Worm (Caenorhabditis elegans) whole organism, early embryonic: ENCODE measurements around the gene R08A2.2.

Experiments
- B0310.2 ChIP-seq: sonication (generic microtip); optimal IDR thresholded peaks from 2 replicates; lab custom pipeline; 2016; ENCODE audit warnings: mild to moderate bottlenecking, missing genetic modification characterization, missing compliant biosample characterization
- F13C5.2 ChIP-seq: sonication (generic microtip); optimal IDR thresholded peaks from 2 replicates; lab custom pipeline; 2017; ENCODE audit warnings: mild to moderate bottlenecking, missing genetic modification characterization, inconsistent platforms, missing compliant biosample characterization
- aly-1 ChIP-seq: sonication (generic microtip); optimal IDR thresholded peaks from 2 replicates; lab custom pipeline; 2016; ENCODE audit warnings: missing genetic modification characterization, missing compliant biosample characterization
- ama-1 ChIP-seq: fragments of 150-350 bp; optimal IDR thresholded peaks from 2 replicates; lab custom pipeline; 2014
- ceh-13 ChIP-seq: fragments of 200-800 bp; sonication (Bioruptor generic); optimal IDR thresholded peaks from 2 replicates; lab custom pipeline; 2018; ENCODE audit warnings: mild to moderate bottlenecking, missing genetic modification characterization, missing compliant biosample characterization
- ceh-36 ChIP-seq: sonication (generic microtip); optimal IDR thresholded peaks from 2 replicates; lab custom pipeline; 2016; ENCODE audit warnings: missing genetic modification characterization, inconsistent platforms, missing compliant biosample characterization
- ets-7 ChIP-seq: sonication (generic microtip); optimal IDR thresholded peaks from 2 replicates; lab custom pipeline; 2016; ENCODE audit warnings: missing genotype, missing genetic modification characterization, missing compliant biosample characterization
- flt-1 ChIP-seq: fragments of 200-800 bp; sonication (Bioruptor generic); IDR thresholded peaks from 2 replicates; pipeline ENCODE4 v1.3.6; 2022; ENCODE audit warnings: missing genetic modification characterization, missing compliant biosample characterization
- hmbx-1 ChIP-seq: sonication (generic microtip); optimal IDR thresholded peaks from 2 replicates; lab custom pipeline; 2016; ENCODE audit warnings: mild to moderate bottlenecking, missing genetic modification characterization, missing compliant biosample characterization
- hmg-4 ChIP-seq: fragments of 200-800 bp; sonication (Bioruptor generic); optimal IDR thresholded peaks from 2 replicates; lab custom pipeline; 2018; ENCODE audit warnings: mild to moderate bottlenecking, missing genetic modification characterization, missing compliant biosample characterization
- hnd-1 ChIP-seq: sonication (generic microtip); optimal IDR thresholded peaks from 2 replicates; lab custom pipeline; 2016; ENCODE audit warnings: missing genetic modification characterization, missing compliant biosample characterization
- pes-1 ChIP-seq: fragments of 200-800 bp; sonication (Bioruptor generic); IDR thresholded peaks from 2 replicates; pipeline ENCODE4 v1.3.6; 2022; ENCODE audit warnings: missing genetic modification reagents, missing genetic modification characterization, missing compliant biosample characterization
- scrt-1 ChIP-seq: fragments of 200-800 bp; sonication (Bioruptor generic); IDR thresholded peaks from 2 replicates; pipeline ENCODE4 v1.3.6; 2022; ENCODE audit warnings: missing genetic modification characterization, missing compliant biosample characterization
- sea-1 ChIP-seq: fragments of 200-800 bp; sonication (Bioruptor generic); conservative IDR thresholded peaks from 2 replicates; pipeline ENCODE4 v1.3.6; 2022; ENCODE audit warnings: missing genetic modification characterization, missing compliant biosample characterization
- tbx-11 ChIP-seq: fragments of 200-800 bp; sonication (Bioruptor generic); IDR thresholded peaks from 2 replicates; pipeline ENCODE4 v1.3.6; 2022; ENCODE audit warnings: missing genetic modification characterization, missing compliant biosample characterization
- tbx-37 ChIP-seq: fragments of 200-800 bp; sonication (Bioruptor generic); conservative IDR thresholded peaks from 2 replicates; pipeline ENCODE4 v1.3.6; 2022; ENCODE audit warnings: missing genetic modification reagents, missing genetic modification characterization, missing compliant biosample characterization
- tra-4 ChIP-seq: sonication (generic microtip); optimal IDR thresholded peaks from 2 replicates; lab custom pipeline; 2017; ENCODE audit warnings: missing genetic modification characterization, missing compliant biosample characterization

R08A2.2 gene

ce11 chrV:14680014-14680413 is 35.5 kb downstream of the R08A2.2 start, which contains the start of gene C47E8.3:
TSS of gene C47E8.3 (plus strand) at chrV:14680314.
- no peak for TF ChIP-seq tra-4
- no peak for TF ChIP-seq tbx-11
- TF ChIP-seq B0310.2 (tag; lab: Kevin White, UChicago) = no peak
- TF ChIP-seq F13C5.2 (tag; lab: Kevin White, UChicago) = no peak
- no peak for TF ChIP-seq aly-1
- TF ChIP-seq sea-1 (GFP tag; lab: Robert Waterston, UW) = no peak
- no peak for TF ChIP-seq hnd-1
- TF ChIP-seq ets-7 (tag; lab: Kevin White, UChicago) = no peak
- TF ChIP-seq ceh-36 (tag; lab: Kevin White, UChicago) = no peak
- TF ChIP-seq ama-1 = no peak
- no peak for TF ChIP-seq hmbx-1
- TF ChIP-seq tbx-37 (GFP tag; lab: Robert Waterston, UW) = no peak
- TF ChIP-seq hmg-4 = no peak
- TF ChIP-seq ceh-13 (GFP tag; lab: Kevin White, UChicago) = no peak
- no peak for TF ChIP-seq pes-1 (GFP tag; lab: Robert Waterston, UW)
- no peak for TF ChIP-seq scrt-1 (GFP tag; lab: Robert Waterston, UW)
- TF ChIP-seq flt-1 (GFP tag; lab: Robert Waterston, UW) = no peak

ce11 chrV:14678298-14678697 is 37.2 kb downstream of the R08A2.2 start:
- no peak for TF ChIP-seq hmbx-1

- TF ChIP-seq pes-1 (GFP tag; lab: Robert Waterston, UW) (no peak), tra-4 (no peak)
Observed at ce11 chrV:14665728-14666127, 49.8 kb downstream of the R08A2.2 start, which contains the start of gene C47E8.1. TSS of gene C47E8.1 (plus strand) at chrV:14666028.
